Worm (Caenorhabditis elegans) whole organism, L2 larva: ENCODE results near the gene glo-1.

Experiments used
- ZK546.5 ChIP-seq: sonication (generic microtip); optimal IDR thresholded peaks from 2 replicates; lab custom pipeline; 2017; ENCODE audit warnings: missing biosample characterization, missing genetic modification characterization
- ama-1 ChIP-seq: fragments of 150-350 bp; optimal IDR thresholded peaks from 2 replicates; lab custom pipeline; 2018; ENCODE audit warnings: inconsistent platforms
- nhr-12 ChIP-seq: fragments of 150-350 bp; optimal IDR thresholded peaks from 2 replicates; lab custom pipeline; 2014; ENCODE audit warnings: missing biosample characterization, missing genetic modification characterization
- nhr-23 ChIP-seq: fragments of 150-350 bp; optimal IDR thresholded peaks from 2 replicates; lab custom pipeline; 2014; ENCODE audit warnings: missing biosample characterization, missing genetic modification reagents, missing genetic modification characterization
- nhr-237 ChIP-seq: fragments of 150-350 bp; optimal IDR thresholded peaks from 2 replicates; lab custom pipeline; 2014; ENCODE audit warnings: missing biosample characterization, missing genetic modification characterization
- nhr-77 ChIP-seq: fragments of 150-350 bp; optimal IDR thresholded peaks from 2 replicates; lab custom pipeline; 2014; ENCODE audit warnings: missing biosample characterization, missing genetic modification characterization
- snpc-4 ChIP-seq: fragments of 150-350 bp; optimal IDR thresholded peaks from 2 replicates; lab custom pipeline; 2014; ENCODE audit warnings: missing biosample characterization, missing genetic modification characterization
- unc-39 ChIP-seq: fragments of 150-350 bp; optimal IDR thresholded peaks from 2 replicates; lab custom pipeline; 2014; ENCODE audit warnings: missing biosample characterization, missing genetic modification characterization
- unc-62 ChIP-seq: fragments of 150-350 bp; optimal IDR thresholded peaks from 2 replicates; lab custom pipeline; 2014; ENCODE audit warnings: missing biosample characterization, missing genetic modification reagents, missing genetic modification characterization
- zag-1 ChIP-seq: fragments of 150-350 bp; optimal IDR thresholded peaks from 2 replicates; lab custom pipeline; 2014; ENCODE audit warnings: missing biosample characterization, missing genetic modification characterization
- ztf-11 ChIP-seq: sonication (generic microtip); optimal IDR thresholded peaks from 2 replicates; lab custom pipeline; 2017; ENCODE audit warnings: missing biosample characterization, missing genetic modification characterization

- TF ChIP-seq ama-1 (lab: Kevin White, UChicago), result no peak
- no peak for TF ChIP-seq nhr-237
- TF ChIP-seq zag-1 (tag; lab: Kevin White, UChicago), result no peak
- no peak for TF ChIP-seq nhr-12 (tag; lab: Kevin White, UChicago)
- no peak for TF ChIP-seq snpc-4 (tag; lab: Kevin White, UChicago)
- no peak for TF ChIP-seq ztf-11
- TF ChIP-seq unc-62 (GFP tag; lab: Kevin White, UChicago), result no peak
- no peak for TF ChIP-seq unc-39
- no peak for TF ChIP-seq nhr-77 (tag; lab: Kevin White, UChicago)
- TF ChIP-seq nhr-23 (tag; lab: Kevin White, UChicago), result no peak
- no peak for TF ChIP-seq ZK546.5 (tag; lab: Kevin White, UChicago)
Observed at ce11 chrX:9862916-9863624, 18.9 kb downstream of the glo-1 start, which contains the start of the genes gst-36 and R07B1.5.
